Fruit fly (Drosophila melanogaster) whole organism, embryonic: ENCODE results near the gene Pstk.

ENCODE experiments used
- Atf3 ChIP-seq: fragments of 200-800 bp; sonication (Bioruptor generic); optimal IDR thresholded peaks from 3 replicates; lab custom pipeline; 2016; ENCODE audit warnings: missing biosample characterization, missing genetic modification characterization
- BEAF-32 ChIP-seq: fragments of 200-800 bp; sonication (Bioruptor generic); optimal IDR thresholded peaks from 3 replicates; lab custom pipeline; 2017; ENCODE audit warnings: missing biosample characterization, missing genetic modification characterization, mild to moderate bottlenecking, moderate library complexity, missing genetic modification reagents
- CG1024 ChIP-seq: fragments of 200-800 bp; sonication (Bioruptor generic); IDR thresholded peaks from 2 replicates; pipeline ENCODE4 v1.3.6; 2022; ENCODE audit warnings: missing biosample characterization, missing genetic modification characterization
- CG10366 ChIP-seq: fragments of 200-800 bp; sonication (Bioruptor generic); IDR thresholded peaks from 2 replicates; pipeline ENCODE4 v1.3.6; 2022; ENCODE audit warnings: missing biosample characterization, missing genetic modification characterization
- CG12659 ChIP-seq: fragments of 200-800 bp; sonication (Bioruptor generic); optimal IDR thresholded peaks from 3 replicates; lab custom pipeline; 2017; ENCODE audit warnings: mild to moderate bottlenecking, missing biosample characterization, missing genetic modification reagents, missing genetic modification characterization
- CG14014 ChIP-seq: fragments of 200-800 bp; sonication (Bioruptor generic); IDR thresholded peaks from 2 replicates; pipeline ENCODE4 v1.3.6; 2022; ENCODE audit warnings: missing biosample characterization, missing genetic modification characterization
- CG17361 ChIP-seq: fragments of 200-800 bp; sonication (Bioruptor generic); IDR thresholded peaks from 3 replicates; pipeline ENCODE4 v1.3.6; 2022; ENCODE audit warnings: missing biosample characterization, missing genetic modification characterization
- CG18619 ChIP-seq: fragments of 200-800 bp; sonication (Bioruptor generic); optimal IDR thresholded peaks from 3 replicates; lab custom pipeline; 2017; ENCODE audit warnings: missing biosample characterization, mild to moderate bottlenecking, missing genetic modification characterization
- CG2120 ChIP-seq: fragments of 200-800 bp; sonication (Bioruptor generic); optimal IDR thresholded peaks from 3 replicates; lab custom pipeline; 2016; ENCODE audit warnings: missing biosample characterization, missing genetic modification characterization
- CG2129 ChIP-seq: fragments of 200-800 bp; sonication (Bioruptor generic); IDR thresholded peaks from 2 replicates; pipeline ENCODE4 v1.3.6; 2022; ENCODE audit warnings: missing biosample characterization, missing genetic modification characterization; ENCODE audit not compliant: partially characterized antibody
- CG30403 ChIP-seq: fragments of 200-800 bp; sonication (Bioruptor generic); optimal IDR thresholded peaks from 3 replicates; lab custom pipeline; 2016; ENCODE audit warnings: missing biosample characterization, missing genetic modification characterization
- CG32772 ChIP-seq: fragments of 200-800 bp; sonication (Bioruptor generic); IDR thresholded peaks from 2 replicates; pipeline ENCODE4 v1.3.6; 2022; ENCODE audit warnings: missing biosample characterization, missing genetic modification characterization
- CG4617 ChIP-seq: fragments of 200-800 bp; sonication (Bioruptor generic); optimal IDR thresholded peaks from 3 replicates; lab custom pipeline; 2016; ENCODE audit warnings: missing biosample characterization, missing genetic modification characterization, borderline replicate concordance
- CG4730 ChIP-seq: fragments of 200-800 bp; sonication (Bioruptor generic); IDR thresholded peaks from 2 replicates; pipeline ENCODE4 v1.3.6; 2022; ENCODE audit warnings: missing biosample characterization, missing genetic modification characterization
- CG6854 ChIP-seq: fragments of 200-800 bp; sonication (Bioruptor generic); optimal IDR thresholded peaks from 3 replicates; lab custom pipeline; 2017; ENCODE audit warnings: missing biosample characterization, mild to moderate bottlenecking, missing genetic modification characterization
- CG7928 ChIP-seq: fragments of 200-800 bp; sonication (Bioruptor generic); optimal IDR thresholded peaks from 2 replicates; lab custom pipeline; 2017; ENCODE audit warnings: missing biosample characterization, mild to moderate bottlenecking, missing genetic modification characterization
- CG8290 ChIP-seq, 3 experiments: fragments of 200-800 bp; sonication (Bioruptor generic); optimal IDR thresholded peaks; 2 replicates each; lab custom pipeline; 2016 to 2019; ENCODE audit warnings: missing biosample characterization in 3 of 3, missing genetic modification characterization in 3 of 3, mild to moderate bottlenecking in 2 of 3, moderate library complexity in 1 of 3
- CG8478 ChIP-seq: fragments of >200 bp; optimal IDR thresholded peaks from 2 replicates; lab custom pipeline; 2018
- CG9797 ChIP-seq: fragments of 200-800 bp; sonication (Bioruptor generic); optimal IDR thresholded peaks from 3 replicates; lab custom pipeline; 2018; ENCODE audit warnings: missing biosample characterization, mild to moderate bottlenecking, missing genetic modification characterization
- CG9932 ChIP-seq: fragments of 200-800 bp; sonication (Bioruptor generic); IDR thresholded peaks from 2 replicates; pipeline ENCODE4 v1.3.6; 2022; ENCODE audit warnings: missing biosample characterization, missing genetic modification characterization
- Deaf1 ChIP-seq: fragments of 200-800 bp; optimal IDR thresholded peaks from 3 replicates; lab custom pipeline; 2019; ENCODE audit warnings: missing biosample characterization, mild to moderate bottlenecking, missing genetic modification characterization, moderate library complexity
- Dek ChIP-seq: fragments of 200-800 bp; sonication (Bioruptor generic); optimal IDR thresholded peaks from 3 replicates; lab custom pipeline; 2019; ENCODE audit warnings: missing biosample characterization, mild to moderate bottlenecking, missing genetic modification characterization, moderate library complexity
- Drgx ChIP-seq: fragments of 200-800 bp; sonication (Bioruptor generic); IDR thresholded peaks from 2 replicates; pipeline ENCODE4 v1.3.6; 2022; ENCODE audit warnings: missing biosample characterization, missing genetic modification characterization
- Ets97D ChIP-seq: fragments of 200-800 bp; sonication (Bioruptor generic); optimal IDR thresholded peaks from 3 replicates; lab custom pipeline; 2016; ENCODE audit warnings: missing biosample characterization, missing genetic modification characterization
- Hand ChIP-seq: fragments of 200-800 bp; sonication (Bioruptor generic); optimal IDR thresholded peaks from 2 replicates; lab custom pipeline; 2017; ENCODE audit warnings: mild to moderate bottlenecking, missing biosample characterization, missing genetic modification reagents, missing genetic modification characterization
- Hr51 ChIP-seq, 2 experiments: fragments of 200-800 bp; sonication (Bioruptor generic); optimal IDR thresholded peaks; 2 replicates in 1 of 2; 3 replicates in 1 of 2; lab custom pipeline; 2016 to 2018; ENCODE audit warnings: missing biosample characterization in 2 of 2, missing genetic modification characterization in 2 of 2, mild to moderate bottlenecking in 1 of 2, moderate library complexity in 1 of 2
- MESR4 ChIP-seq: fragments of 200-800 bp; sonication (Bioruptor generic); optimal IDR thresholded peaks from 2 replicates; lab custom pipeline; 2018; ENCODE audit warnings: missing biosample characterization, mild to moderate bottlenecking, missing genetic modification characterization, moderate library complexity
- Max ChIP-seq: fragments of 200-800 bp; sonication (Bioruptor generic); optimal IDR thresholded peaks from 2 replicates; lab custom pipeline; 2016; ENCODE audit warnings: missing biosample characterization, mild to moderate bottlenecking, missing genetic modification characterization
- Poxn ChIP-seq: fragments of 200-800 bp; sonication (Bioruptor generic); IDR thresholded peaks from 2 replicates; pipeline ENCODE4 v1.3.6; 2022; ENCODE audit warnings: missing biosample characterization, missing genetic modification characterization
- Rx ChIP-seq: fragments of 200-800 bp; sonication (Bioruptor generic); IDR thresholded peaks from 2 replicates; pipeline ENCODE4 v1.3.6; 2022; ENCODE audit warnings: missing biosample characterization, missing genetic modification characterization
- Ssrp ChIP-seq: fragments of 200-800 bp; sonication (Bioruptor generic); optimal IDR thresholded peaks from 2 replicates; lab custom pipeline; 2018; ENCODE audit warnings: missing biosample characterization, mild to moderate bottlenecking, missing genetic modification characterization, moderate library complexity
- Stat92E ChIP-seq, 3 experiments: fragments of >200 bp in 2 of 3; fragments of 200-800 bp in 1 of 3; sonication (Bioruptor generic) in 1 of 3; optimal IDR thresholded peaks; 2 replicates each; lab custom pipeline; 2017 to 2019; ENCODE audit warnings: missing biosample characterization in 3 of 3, missing genetic modification characterization in 3 of 3, mild to moderate bottlenecking in 1 of 3, moderate library complexity in 1 of 3
- Xbp1 ChIP-seq: fragments of 200-800 bp; sonication (Bioruptor generic); optimal IDR thresholded peaks from 3 replicates; lab custom pipeline; 2016; ENCODE audit warnings: missing biosample characterization, mild to moderate bottlenecking, missing genetic modification characterization
- abd-A ChIP-seq: fragments of 200-800 bp; sonication (Bioruptor generic); optimal IDR thresholded peaks from 3 replicates; lab custom pipeline; 2019; ENCODE audit warnings: missing biosample characterization, mild to moderate bottlenecking, missing genetic modification characterization, moderate library complexity
- ase ChIP-seq: fragments of 200-800 bp; sonication (Bioruptor generic); IDR thresholded peaks from 3 replicates; pipeline ENCODE4 v1.3.6; 2022; ENCODE audit warnings: missing biosample characterization, missing genetic modification characterization
- cas ChIP-seq: fragments of 200-800 bp; sonication (Bioruptor generic); IDR thresholded peaks from 2 replicates; pipeline ENCODE4 v1.3.6; 2022; ENCODE audit warnings: missing biosample characterization, missing genetic modification characterization
- chm ChIP-seq: fragments of 200-800 bp; sonication (Bioruptor generic); IDR thresholded peaks from 2 replicates; pipeline ENCODE4 v1.3.6; 2022; ENCODE audit warnings: missing biosample characterization, missing genetic modification characterization
- dati ChIP-seq: fragments of 200-800 bp; sonication (Bioruptor generic); IDR thresholded peaks from 2 replicates; pipeline ENCODE4 v1.3.6; 2022; ENCODE audit warnings: missing biosample characterization, missing genetic modification characterization
- ems ChIP-seq: fragments of 200-800 bp; sonication (Bioruptor generic); optimal IDR thresholded peaks from 3 replicates; lab custom pipeline; 2016; ENCODE audit warnings: missing biosample characterization, missing genetic modification characterization
- nmo ChIP-seq: fragments of 200-800 bp; sonication (Bioruptor generic); optimal IDR thresholded peaks from 2 replicates; lab custom pipeline; 2018; ENCODE audit warnings: missing biosample characterization, mild to moderate bottlenecking, missing genetic modification characterization, moderate library complexity
- peb ChIP-seq: fragments of 200-800 bp; sonication (Bioruptor generic); IDR thresholded peaks from 2 replicates; pipeline ENCODE4 v1.3.6; 2022; ENCODE audit warnings: missing biosample characterization, missing genetic modification characterization
- pros ChIP-seq: fragments of 200-800 bp; sonication (Bioruptor generic); optimal IDR thresholded peaks from 3 replicates; lab custom pipeline; 2019; ENCODE audit warnings: missing biosample characterization, mild to moderate bottlenecking, missing genetic modification characterization, moderate library complexity
- ro ChIP-seq: fragments of 200-800 bp; sonication (Bioruptor generic); IDR thresholded peaks from 2 replicates; pipeline ENCODE4 v1.3.6; 2022; ENCODE audit warnings: missing biosample characterization, missing genetic modification characterization
- salm ChIP-seq: fragments of 200-800 bp; sonication (Bioruptor generic); optimal IDR thresholded peaks from 2 replicates; lab custom pipeline; 2018; ENCODE audit warnings: missing biosample characterization, mild to moderate bottlenecking, missing genetic modification characterization
- scrt ChIP-seq: fragments of 200-800 bp; sonication (Bioruptor generic); optimal IDR thresholded peaks from 2 replicates; lab custom pipeline; 2018; ENCODE audit warnings: missing biosample characterization, mild to moderate bottlenecking, missing genetic modification characterization, moderate library complexity
- ssp ChIP-seq: fragments of 200-800 bp; sonication (Bioruptor generic); IDR thresholded peaks from 2 replicates; pipeline ENCODE4 v1.3.6; 2022; ENCODE audit warnings: missing biosample characterization, missing genetic modification characterization
- tio ChIP-seq: fragments of 200-800 bp; sonication (Bioruptor generic); optimal IDR thresholded peaks from 2 replicates; lab custom pipeline; 2017; ENCODE audit warnings: missing biosample characterization, missing genetic modification characterization, inconsistent platforms
- vvl ChIP-seq: fragments of 200-800 bp; sonication (Bioruptor generic); IDR thresholded peaks from 2 replicates; pipeline ENCODE4 v1.3.6; 2022; ENCODE audit warnings: missing biosample characterization, missing genetic modification characterization
- zfh2 ChIP-seq: fragments of 200-800 bp; sonication (Bioruptor generic); optimal IDR thresholded peaks from 2 replicates; lab custom pipeline; 2016; ENCODE audit warnings: missing biosample characterization, missing genetic modification characterization

Gene Pstk

DNA sequence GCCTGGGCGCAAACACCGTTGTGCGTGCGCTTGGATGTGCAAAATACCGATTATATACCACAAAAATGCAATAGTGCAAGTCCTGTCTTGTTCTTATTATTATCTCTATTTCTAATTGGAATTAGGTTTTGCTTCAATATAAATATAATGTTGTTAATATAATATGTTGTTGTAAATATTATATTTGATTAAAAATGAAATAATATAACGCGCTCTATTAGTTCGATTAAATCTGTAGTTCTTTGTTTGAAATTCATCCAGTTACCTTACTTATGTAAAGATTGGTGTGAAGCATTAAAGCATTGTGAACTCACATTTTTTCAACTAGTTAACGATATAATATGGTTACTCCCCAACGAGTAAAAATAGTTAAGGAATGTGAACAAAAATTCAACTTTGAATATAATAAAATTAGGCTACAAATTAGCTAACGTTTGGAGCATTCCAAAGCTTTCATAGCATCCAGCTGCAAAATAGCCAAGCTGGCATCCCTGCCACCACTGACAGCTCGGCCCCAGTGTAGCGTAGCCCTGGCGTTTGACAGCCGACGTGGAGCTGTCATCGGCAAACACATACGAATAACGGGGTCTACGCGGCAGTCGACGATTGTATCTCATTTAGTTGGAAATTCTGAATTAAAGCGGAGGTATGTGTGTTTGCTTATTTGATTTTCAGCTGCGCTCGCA is 24.6 kb upstream of the Pstk start, which contains the start of the genes CG12237 and Sec61gamma (continued):
- TF ChIP-seq CG2120 (GFP tag; lab: Kevin White, UChicago) (no peak), CG8290 (GFP tag; optimal IDR thresholded peaks at IDR 0.05; lab: Kevin White, UChicago) (peak; percentile 7), CG8290 (tag; optimal IDR thresholded peaks at IDR 0.05; lab: Kevin White, UChicago) (peak in 1 of 2 experiments; percentile 78), CG7928 (GFP tag; lab: Kevin White, UChicago) (peak; percentile 93), Rx (GFP tag; lab: Robert Waterston, UW) (no peak), salm (no peak), pros (GFP tag; lab: Kevin White, UChicago) (no peak), MESR4 (GFP tag; lab: Kevin White, UChicago) (peak; percentile 84), CG8478 (lab: Kevin White, UChicago) (no peak), vvl (GFP tag; lab: Robert Waterston, UW) (peak; percentile 57; the same call in 1 of the 2 replicates), CG6854 (GFP tag; lab: Kevin White, UChicago) (no peak), CG14014 (GFP tag; lab: Robert Waterston, UW) (peak; percentile 9; the same call in 1 of the 2 replicates), CG9797 (GFP tag; lab: Kevin White, UChicago) (peak; percentile 31), Dek (peak; percentile 27), ems (GFP tag; lab: Kevin White, UChicago) (peak; percentile 1), nmo (GFP tag; lab: Kevin White, UChicago) (peak; percentile 33), CG17361 (peak; percentile 48; the same call in 2 of the 3 replicates), BEAF-32 (GFP tag; lab: Kevin White, UChicago) (peak; percentile 44), cas (GFP tag; lab: Robert Waterston, UW) (no peak), scrt (GFP tag; lab: Kevin White, UChicago) (no peak), Hand (GFP tag; lab: Kevin White, UChicago) (no peak), Ets97D (GFP tag; lab: Kevin White, UChicago) (peak; percentile 93), Max (GFP tag; lab: Kevin White, UChicago) (peak; percentile 34), CG2129 (no peak), Poxn (no peak), Atf3 (GFP tag; lab: Kevin White, UChicago) (no peak), CG9932 (GFP tag; lab: Robert Waterston, UW) (peak; percentile 53; the same call in 1 of the 2 replicates), dati (GFP tag; lab: Robert Waterston, UW) (no peak), CG18619 (GFP tag; lab: Kevin White, UChicago) (no peak), zfh2 (GFP tag; lab: Kevin White, UChicago) (peak; percentile 37), CG4730 (GFP tag; lab: Robert Waterston, UW) (no peak), Drgx (GFP tag; lab: Robert Waterston, UW) (no peak), ase (GFP tag; lab: Robert Waterston, UW) (no peak), chm (GFP tag; lab: Robert Waterston, UW) (peak; percentile 41; the same call in 1 of the 2 replicates), peb (no peak), CG32772 (GFP tag; lab: Robert Waterston, UW) (no peak), tio (no peak), CG12659 (peak; percentile 77), Hr51 (GFP tag; optimal IDR thresholded peaks at IDR 0.05; lab: Kevin White, UChicago) (no peak), CG1024 (GFP tag; lab: Robert Waterston, UW) (no peak), CG30403 (GFP tag; lab: Kevin White, UChicago) (no peak), CG4617 (GFP tag; lab: Kevin White, UChicago) (peak; percentile 32), Ssrp (tag; lab: Kevin White, UChicago) (no peak), CG10366 (GFP tag; lab: Robert Waterston, UW) (peak; percentile 21; the same call in 1 of the 2 replicates), abd-A (tag; lab: Kevin White, UChicago) (no peak), ro (GFP tag; lab: Robert Waterston, UW) (no peak), ssp (GFP tag; lab: Robert Waterston, UW) (peak; percentile 30), Xbp1 (peak; percentile 58), Deaf1 (tag; lab: Kevin White, UChicago) (peak; percentile 91), Stat92E (GFP tag; optimal IDR thresholded peaks at IDR 0.05; lab: Kevin White, UChicago) (peak in 1 of 3 experiments; percentile 56)
